Worm (Caenorhabditis elegans) whole organism, early embryonic: Measurements from ENCODE around the gene sto-4.

ENCODE experiments used
- B0310.2 ChIP-seq: sonication (generic microtip); optimal IDR thresholded peaks from 2 replicates; lab custom pipeline; 2016; ENCODE audit warnings: mild to moderate bottlenecking, missing genetic modification characterization, missing compliant biosample characterization
- F13C5.2 ChIP-seq: sonication (generic microtip); optimal IDR thresholded peaks from 2 replicates; lab custom pipeline; 2017; ENCODE audit warnings: mild to moderate bottlenecking, missing genetic modification characterization, inconsistent platforms, missing compliant biosample characterization
- ama-1 ChIP-seq: fragments of 150-350 bp; optimal IDR thresholded peaks from 2 replicates; lab custom pipeline; 2014
- ceh-13 ChIP-seq: fragments of 200-800 bp; sonication (Bioruptor generic); optimal IDR thresholded peaks from 2 replicates; lab custom pipeline; 2018; ENCODE audit warnings: mild to moderate bottlenecking, missing genetic modification characterization, missing compliant biosample characterization
- ceh-36 ChIP-seq: sonication (generic microtip); optimal IDR thresholded peaks from 2 replicates; lab custom pipeline; 2016; ENCODE audit warnings: missing genetic modification characterization, inconsistent platforms, missing compliant biosample characterization
- ets-7 ChIP-seq: sonication (generic microtip); optimal IDR thresholded peaks from 2 replicates; lab custom pipeline; 2016; ENCODE audit warnings: missing genotype, missing genetic modification characterization, missing compliant biosample characterization
- flt-1 ChIP-seq: fragments of 200-800 bp; sonication (Bioruptor generic); IDR thresholded peaks from 2 replicates; pipeline ENCODE4 v1.3.6; 2022; ENCODE audit warnings: missing genetic modification characterization, missing compliant biosample characterization
- hmg-4 ChIP-seq: fragments of 200-800 bp; sonication (Bioruptor generic); optimal IDR thresholded peaks from 2 replicates; lab custom pipeline; 2018; ENCODE audit warnings: mild to moderate bottlenecking, missing genetic modification characterization, missing compliant biosample characterization
- hnd-1 ChIP-seq: sonication (generic microtip); optimal IDR thresholded peaks from 2 replicates; lab custom pipeline; 2016; ENCODE audit warnings: missing genetic modification characterization, missing compliant biosample characterization
- pes-1 ChIP-seq: fragments of 200-800 bp; sonication (Bioruptor generic); IDR thresholded peaks from 2 replicates; pipeline ENCODE4 v1.3.6; 2022; ENCODE audit warnings: missing genetic modification reagents, missing genetic modification characterization, missing compliant biosample characterization
- tbx-11 ChIP-seq: fragments of 200-800 bp; sonication (Bioruptor generic); IDR thresholded peaks from 2 replicates; pipeline ENCODE4 v1.3.6; 2022; ENCODE audit warnings: missing genetic modification characterization, missing compliant biosample characterization
- tbx-37 ChIP-seq: fragments of 200-800 bp; sonication (Bioruptor generic); conservative IDR thresholded peaks from 2 replicates; pipeline ENCODE4 v1.3.6; 2022; ENCODE audit warnings: missing genetic modification reagents, missing genetic modification characterization, missing compliant biosample characterization

ce11 chrX:11638987-11639386, 4.9 kb upstream of the sto-4 start:
- no peak for TF ChIP-seq ceh-13
- no peak for TF ChIP-seq flt-1 (GFP tag; lab: Robert Waterston, UW)
- no peak for TF ChIP-seq F13C5.2 (tag; lab: Kevin White, UChicago)
- TF ChIP-seq ama-1, result no peak
- no peak for TF ChIP-seq ceh-36 (tag; lab: Kevin White, UChicago)
- TF ChIP-seq B0310.2 (tag; lab: Kevin White, UChicago), result no peak
- no peak for TF ChIP-seq pes-1 (GFP tag; lab: Robert Waterston, UW)
- no peak for TF ChIP-seq tbx-11 (GFP tag; lab: Robert Waterston, UW)
- no peak for TF ChIP-seq hmg-4 (GFP tag; lab: Kevin White, UChicago)
- TF ChIP-seq tbx-37 (GFP tag; lab: Robert Waterston, UW), result no peak
- no peak for TF ChIP-seq hnd-1 (tag; lab: Kevin White, UChicago)
- no peak for TF ChIP-seq ets-7 (tag; lab: Kevin White, UChicago)
